Worm (Caenorhabditis elegans): ENCODE measurements around the gene srh-23.

The srh-23 gene

DNA sequence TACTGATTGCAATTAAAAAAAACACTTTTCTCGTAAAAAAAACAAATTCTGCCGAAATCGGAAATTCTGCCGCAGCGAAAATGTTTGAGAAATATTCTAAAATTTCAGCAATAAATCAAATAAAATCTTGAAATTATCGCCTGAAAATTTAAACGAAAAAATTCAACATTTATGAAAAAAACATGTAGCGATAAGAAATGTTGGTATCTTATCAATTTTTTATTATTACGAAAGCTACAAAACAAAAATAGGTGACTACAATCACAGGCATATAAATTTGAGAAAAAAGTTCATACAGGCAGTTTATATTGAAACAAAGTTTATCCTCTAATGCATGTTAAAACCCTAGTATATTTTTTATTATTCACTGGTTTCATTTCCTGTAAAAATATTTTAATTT lies 14.9 kb upstream of the srh-23 start, which contains the start of gene ugt-14:
ugt-14 (plus strand) TSS at position 301 of the 400 bp plus-strand sequence.
- TF ChIP-seq nhr-28 (tag; optimal IDR thresholded peaks at IDR 0.05) = no peak
- TF ChIP-seq fkh-10 (GFP tag; optimal IDR thresholded peaks at IDR 0.05) = no peak
- TF ChIP-seq jun-1 (tag; optimal IDR thresholded peaks at IDR 0.05) = no peak

ce11 chrV:4908591-4908990 lies 12.3 kb upstream of the srh-23 start, which contains the start of gene ugt-13:
TSS of gene ugt-13 (plus strand) at chrV:4908884.
- TF ChIP-seq nhr-43 (tag; optimal IDR thresholded peaks at IDR 0.05; ENCODE audit: poor library complexity, severe bottlenecking) = peak; percentile 49
- peak in 1 of 3 experiments; percentile 43 for TF ChIP-seq elt-3 (tag; optimal IDR thresholded peaks at IDR 0.05)
- TF ChIP-seq aly-2 (tag; optimal IDR thresholded peaks at IDR 0.05) = no peak
- TF ChIP-seq ama-1 (optimal IDR thresholded peaks at IDR 0.05) = no peak
- no peak for TF ChIP-seq tbx-2 (tag; optimal IDR thresholded peaks at IDR 0.05)
- TF ChIP-seq nfya-1 (tag; optimal IDR thresholded peaks at IDR 0.05; ENCODE audit: insufficient read depth) = no peak
- TF ChIP-seq egl-27 (tag; optimal IDR thresholded peaks at IDR 0.05) = no peak
- peak; percentile 58 for TF ChIP-seq nhr-25 (tag; optimal IDR thresholded peaks at IDR 0.05)
- no peak for TF ChIP-seq lsy-12 (tag; optimal IDR thresholded peaks at IDR 0.05)
- no peak for TF ChIP-seq pha-4 (tag; optimal IDR thresholded peaks at IDR 0.05)
- no peak for TF ChIP-seq zag-1 (tag; optimal IDR thresholded peaks at IDR 0.05)
- TF ChIP-seq elt-1 (tag; optimal IDR thresholded peaks at IDR 0.05) = peak; percentile 9
- peak; percentile 54 for TF ChIP-seq nhr-23 (tag; optimal IDR thresholded peaks at IDR 0.05)

ce11 chrV:4912313-4912712 lies 8.6 kb upstream of the srh-23 start, which contains the start of gene H23N18.5:
TSS of gene H23N18.5 (minus strand) at chrV:4912381.
- TF ChIP-seq fkh-10 (GFP tag; optimal IDR thresholded peaks at IDR 0.05) (no peak), tbx-2 (tag; optimal IDR thresholded peaks at IDR 0.05) (no peak), elt-1 (tag; optimal IDR thresholded peaks at IDR 0.05) (peak; percentile 62), egl-5 (tag; optimal IDR thresholded peaks at IDR 0.05) (no peak), nhr-43 (tag; optimal IDR thresholded peaks at IDR 0.05; ENCODE audit: poor library complexity, severe bottlenecking) (peak; percentile 77), eor-1 (tag; optimal IDR thresholded peaks at IDR 0.05) (no peak), ceh-28 (tag; optimal IDR thresholded peaks at IDR 0.05) (no peak), nhr-28 (tag; optimal IDR thresholded peaks at IDR 0.05) (no peak), aly-2 (tag; optimal IDR thresholded peaks at IDR 0.05) (no peak), nhr-76 (tag; optimal IDR thresholded peaks at IDR 0.05) (no peak), nhr-237 (tag; optimal IDR thresholded peaks at IDR 0.05) (no peak), daf-12 (tag; optimal IDR thresholded peaks at IDR 0.05) (no peak), ceh-9 (tag; optimal IDR thresholded peaks at IDR 0.05) (no peak), nhr-23 (tag; optimal IDR thresholded peaks at IDR 0.05) (peak; percentile 30), lin-15B (tag; optimal IDR thresholded peaks at IDR 0.05) (no peak), lsy-12 (tag; optimal IDR thresholded peaks at IDR 0.05) (no peak), nhr-77 (tag; optimal IDR thresholded peaks at IDR 0.05) (no peak), fos-1 (tag; optimal IDR thresholded peaks at IDR 0.05) (no peak), snpc-4 (tag; optimal IDR thresholded peaks at IDR 0.05) (no peak)

ce11 chrV:4913853-4914252 lies 7.0 kb upstream of the srh-23 start:
- TF ChIP-seq tbx-2 (tag; optimal IDR thresholded peaks at IDR 0.05) (no peak), R02D3.7 (tag; optimal IDR thresholded peaks at IDR 0.05) (no peak), nhr-77 (tag; optimal IDR thresholded peaks at IDR 0.05) (no peak), mdl-1 (tag; optimal IDR thresholded peaks at IDR 0.05) (no peak), nhr-76 (tag; optimal IDR thresholded peaks at IDR 0.05) (no peak)

DNA sequence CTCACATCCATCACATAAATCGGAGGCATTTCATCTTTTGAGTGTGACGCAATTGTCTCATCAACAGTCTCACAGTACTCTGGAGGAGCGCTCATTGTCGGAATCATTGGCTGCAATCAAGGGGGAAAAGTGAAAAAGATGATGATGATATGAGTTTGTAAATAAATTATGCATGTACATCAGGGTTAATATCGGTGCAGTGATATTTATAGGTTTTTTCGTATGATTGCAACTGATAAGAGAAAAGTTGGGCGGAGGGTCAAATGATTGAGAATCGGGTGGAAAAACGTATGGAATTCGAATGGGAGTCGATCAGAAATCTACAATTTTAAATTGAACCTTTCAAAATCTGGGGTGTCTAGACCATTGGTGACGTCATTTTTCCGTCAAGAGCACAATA lies 6.0 kb upstream of the srh-23 start, which contains the start of gene H23N18.6:
H23N18.6 (minus strand) TSS at position 201 of the 400 bp plus-strand sequence.
- TF ChIP-seq ztf-4 (tag; optimal IDR thresholded peaks at IDR 0.05) (no peak), pqm-1 (tag; optimal IDR thresholded peaks at IDR 0.05) (peak; percentile 26), nhr-43 (tag; optimal IDR thresholded peaks at IDR 0.05; ENCODE audit: poor library complexity, severe bottlenecking) (no peak), elt-2 (tag; optimal IDR thresholded peaks at IDR 0.05) (peak; percentile 72), elt-3 (tag; optimal IDR thresholded peaks at IDR 0.05) (no peak)

DNA sequence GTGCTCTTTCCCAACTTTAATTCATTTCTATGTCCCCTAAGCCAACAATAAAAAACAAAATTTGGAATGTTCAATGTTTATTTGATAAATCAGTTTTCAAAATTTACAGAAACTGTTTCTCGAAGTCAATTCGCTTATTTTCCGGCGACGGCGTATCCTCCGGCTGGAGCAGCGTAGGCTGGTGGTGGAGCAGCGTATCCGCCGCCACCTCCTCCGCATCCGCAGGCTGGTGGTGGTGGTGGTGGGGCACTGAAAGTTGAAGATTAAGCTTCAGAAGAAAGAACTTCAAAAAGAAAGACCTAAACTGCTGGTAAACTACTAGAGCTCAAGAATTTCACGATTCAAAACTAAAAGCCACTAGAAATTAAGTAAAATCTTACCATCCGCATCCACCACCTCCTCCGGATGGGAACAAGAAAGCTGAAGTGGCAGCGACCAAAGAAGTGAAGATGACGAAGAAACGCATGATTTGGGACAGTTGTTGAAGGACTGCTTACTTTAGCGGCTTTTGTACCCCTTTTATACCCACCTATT lies 2.7 kb upstream of the srh-23 start, which contains the start of gene C02E7.7:
C02E7.7 (minus strand) TSS at position 484 of the 534 bp plus-strand sequence.
- TF ChIP-seq ama-1 (optimal IDR thresholded peaks at IDR 0.05) (no peak), zag-1 (tag; optimal IDR thresholded peaks at IDR 0.05) (no peak), nhr-237 (tag; optimal IDR thresholded peaks at IDR 0.05) (no peak), nhr-28 (tag; optimal IDR thresholded peaks at IDR 0.05) (no peak), nfya-1 (tag; optimal IDR thresholded peaks at IDR 0.05; ENCODE audit: insufficient read depth) (no peak), ZK546.5 (tag; optimal IDR thresholded peaks at IDR 0.05) (no peak), fkh-10 (GFP tag; optimal IDR thresholded peaks at IDR 0.05) (no peak), fkh-2 (tag; optimal IDR thresholded peaks at IDR 0.05) (no peak), nhr-23 (tag; optimal IDR thresholded peaks at IDR 0.05) (no peak), lin-39 (tag; optimal IDR thresholded peaks at IDR 0.05) (no peak), nhr-25 (tag; optimal IDR thresholded peaks at IDR 0.05) (no peak), nhr-43 (tag; optimal IDR thresholded peaks at IDR 0.05; ENCODE audit: poor library complexity, severe bottlenecking) (no peak), egl-27 (tag; optimal IDR thresholded peaks at IDR 0.05) (no peak), nhr-77 (tag; optimal IDR thresholded peaks at IDR 0.05) (no peak), ceh-28 (tag; optimal IDR thresholded peaks at IDR 0.05) (no peak), pha-4 (tag; optimal IDR thresholded peaks at IDR 0.05) (no peak), ceh-16 (tag; optimal IDR thresholded peaks at IDR 0.05) (no peak), hmg-11 (tag; optimal IDR thresholded peaks at IDR 0.05) (no peak), aly-2 (tag; optimal IDR thresholded peaks at IDR 0.05) (no peak)
